Worm (Caenorhabditis elegans): ENCODE measurements around the gene C09E10.3.

C09E10.3 gene

DNA sequence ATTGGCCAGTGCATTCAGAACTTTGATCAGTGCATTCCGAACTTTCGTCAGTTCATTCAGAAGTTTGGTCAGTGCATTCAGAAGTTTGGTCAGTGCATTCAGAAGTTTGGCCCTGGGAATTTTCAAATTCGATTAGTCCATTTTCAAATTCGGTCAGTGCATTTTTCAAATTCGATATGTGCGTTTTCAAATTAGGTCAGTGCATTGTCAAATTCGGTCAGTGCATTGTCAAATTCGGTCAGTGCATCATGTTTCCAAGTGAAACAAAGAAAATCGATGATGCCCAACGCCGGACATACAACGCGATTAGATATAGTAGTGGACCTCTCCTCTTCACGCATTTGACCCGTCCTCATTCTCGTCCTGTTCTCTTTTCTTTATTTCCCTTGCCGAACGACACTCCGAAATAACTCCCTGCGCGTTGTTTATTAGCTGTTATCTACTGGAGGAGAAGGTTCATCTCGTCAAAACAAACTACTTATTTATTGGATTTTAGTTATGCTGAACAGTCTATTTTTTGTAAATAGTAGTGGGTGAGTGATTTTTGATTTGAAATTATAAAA, 36.6 kb downstream of the C09E10.3 start, which contains the start of gene apm-3:
Gene apm-3, plus strand, starts transcription at position 477 of the 563 bp plus-strand sequence.
- TF ChIP-seq pros-1 (tag; optimal IDR thresholded peaks at IDR 0.05) (no peak), ceh-14 (tag; optimal IDR thresholded peaks at IDR 0.05) (no peak), ref-2 (tag; optimal IDR thresholded peaks at IDR 0.05) (peak; percentile 10), nhr-232 (tag; optimal IDR thresholded peaks at IDR 0.05) (no peak), unc-42 (tag; optimal IDR thresholded peaks at IDR 0.05) (peak; percentile 68), ceh-19 (GFP tag; optimal IDR thresholded peaks at IDR 0.05) (no peak), nfya-1 (tag; optimal IDR thresholded peaks at IDR 0.05) (peak; percentile 52), unc-3 (GFP tag; conservative IDR thresholded peaks at IDR 0.05) (no peak), unc-3 (tag; optimal IDR thresholded peaks at IDR 0.05) (no peak), ceh-48 (tag; optimal IDR thresholded peaks at IDR 0.05) (peak; percentile 41), ceh-18 (tag; optimal IDR thresholded peaks at IDR 0.05) (no peak), ceh-30 (tag; optimal IDR thresholded peaks at IDR 0.05) (no peak), tbx-2 (tag; optimal IDR thresholded peaks at IDR 0.05) (peak; percentile 34), elt-2 (tag; optimal IDR thresholded peaks at IDR 0.05) (peak; percentile 40)

DNA sequence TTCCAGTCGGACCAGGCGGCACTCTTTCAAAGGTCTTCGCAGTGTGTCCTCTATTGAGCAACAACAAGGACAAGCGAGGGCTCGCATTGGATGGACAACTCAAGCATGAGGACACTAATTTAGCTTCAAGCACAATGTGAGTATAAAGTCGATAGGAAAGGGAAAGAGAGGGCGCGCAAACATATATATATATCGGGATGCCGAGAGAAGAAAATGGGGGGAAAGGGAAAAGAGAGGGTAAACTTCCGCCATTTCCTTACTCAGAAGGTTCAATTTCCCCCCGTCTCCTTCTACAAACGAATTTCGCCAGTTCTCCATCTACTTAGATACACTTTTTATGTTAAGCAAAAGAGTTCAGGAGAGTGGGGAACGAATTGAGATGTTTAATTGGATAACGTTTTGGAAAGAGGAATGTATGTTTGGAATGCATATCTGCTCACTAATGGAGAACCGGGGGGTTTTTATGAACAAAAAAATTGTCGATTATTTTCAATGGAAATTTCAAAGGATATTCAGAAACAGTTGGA, 38.6 kb downstream of the C09E10.3 start:
- TF ChIP-seq pha-2 (tag; optimal IDR thresholded peaks at IDR 0.05) (no peak), T23F11.4 (GFP tag; optimal IDR thresholded peaks at IDR 0.05) (no peak), eyg-1 (tag; optimal IDR thresholded peaks at IDR 0.05) (no peak), fkh-6 (tag; optimal IDR thresholded peaks at IDR 0.05) (no peak), unc-42 (tag; optimal IDR thresholded peaks at IDR 0.05) (peak; percentile 75), pax-1 (tag; optimal IDR thresholded peaks at IDR 0.05) (no peak), fkh-10 (GFP tag; optimal IDR thresholded peaks at IDR 0.05) (peak; percentile 12), zip-5 (tag; optimal IDR thresholded peaks at IDR 0.05) (no peak), tbx-2 (tag; optimal IDR thresholded peaks at IDR 0.05) (peak; percentile 10), unc-3 (GFP tag; conservative IDR thresholded peaks at IDR 0.05) (no peak), unc-3 (tag; optimal IDR thresholded peaks at IDR 0.05) (no peak), npax-4 (tag; optimal IDR thresholded peaks at IDR 0.05) (no peak), ceh-2 (tag; optimal IDR thresholded peaks at IDR 0.05) (no peak), elt-4 (tag; optimal IDR thresholded peaks at IDR 0.05) (no peak), ceh-31 (tag; optimal IDR thresholded peaks at IDR 0.05) (peak; percentile 70), ceh-24 (tag; optimal IDR thresholded peaks at IDR 0.05) (no peak), ztf-16 (tag; optimal IDR thresholded peaks at IDR 0.05) (no peak), ceh-48 (tag; optimal IDR thresholded peaks at IDR 0.05) (peak; percentile 41), hlh-8 (tag; optimal IDR thresholded peaks at IDR 0.05) (no peak), ttx-3 (tag; optimal IDR thresholded peaks at IDR 0.05) (no peak), pag-3 (tag; optimal IDR thresholded peaks at IDR 0.05; ENCODE audit: borderline replicate concordance) (no peak), hlh-30 (tag; optimal IDR thresholded peaks at IDR 0.05; ENCODE audit: insufficient read depth) (no peak), pqm-1 (tag; optimal IDR thresholded peaks at IDR 0.05) (no peak), nfya-1 (tag; optimal IDR thresholded peaks at IDR 0.05) (peak; percentile 42), nhr-232 (tag; optimal IDR thresholded peaks at IDR 0.05) (no peak), odd-2 (tag; optimal IDR thresholded peaks at IDR 0.05) (no peak), ceh-34 (tag; optimal IDR thresholded peaks at IDR 0.05) (peak; percentile 43)

DNA sequence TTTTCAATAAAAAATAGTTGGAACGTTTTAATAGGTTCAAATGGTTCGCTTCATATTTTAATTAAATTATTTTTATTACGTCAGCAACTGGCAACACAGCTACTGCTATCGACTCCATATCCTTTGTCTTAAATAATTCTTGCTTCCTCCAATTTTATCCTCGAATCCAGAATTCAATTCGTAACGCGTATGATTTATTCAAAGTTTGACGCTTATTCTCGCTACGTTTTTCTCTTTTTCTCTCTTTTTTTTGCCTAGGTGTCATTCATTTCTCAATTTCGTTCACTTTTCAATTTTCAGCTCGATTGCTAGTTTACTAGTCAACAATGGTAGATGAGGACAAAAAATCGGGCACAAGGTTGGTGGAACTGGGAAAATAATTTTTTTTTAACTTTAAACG, 40.7 kb downstream of the C09E10.3 start, which contains the start of gene arr-1:
Gene arr-1, plus strand, starts transcription at position 301 of the 400 bp plus-strand sequence.
- TF ChIP-seq nhr-11 (tag; optimal IDR thresholded peaks at IDR 0.05) = no peak

DNA sequence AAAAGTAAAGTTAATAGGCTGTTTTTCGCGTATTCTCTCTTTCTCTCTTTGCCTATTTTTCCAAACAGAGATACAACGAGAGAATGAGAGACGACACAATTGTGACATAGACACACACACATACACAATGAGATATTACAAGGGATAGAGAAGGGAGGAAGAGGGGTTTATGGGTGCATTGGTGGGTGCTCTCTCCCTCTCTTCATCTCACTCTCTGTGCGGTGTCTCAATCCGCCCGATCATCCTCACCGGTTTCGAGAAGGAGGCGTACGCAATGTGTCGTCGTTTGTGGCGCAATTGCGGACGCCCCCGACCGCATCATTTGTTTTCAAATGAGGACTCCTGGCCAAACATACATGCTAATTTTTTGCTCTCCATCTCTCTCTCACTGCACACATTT, 41.7 kb downstream of the C09E10.3 start:
- TF ChIP-seq ceh-31 (tag; optimal IDR thresholded peaks at IDR 0.05) (peak; percentile 97), F13H6.1 (tag; optimal IDR thresholded peaks at IDR 0.05) (peak; percentile 47), gmeb-2 (tag; optimal IDR thresholded peaks at IDR 0.05) (peak; percentile 1), unc-55 (GFP tag; optimal IDR thresholded peaks at IDR 0.05) (peak; percentile 93), pros-1 (tag; optimal IDR thresholded peaks at IDR 0.05) (peak; percentile 98), ceh-30 (tag; optimal IDR thresholded peaks at IDR 0.05) (peak; percentile 95), odd-2 (tag; optimal IDR thresholded peaks at IDR 0.05) (no peak), lim-6 (tag; optimal IDR thresholded peaks at IDR 0.05) (peak; percentile 53), syd-9 (tag; optimal IDR thresholded peaks at IDR 0.05) (peak; percentile 80), mec-3 (tag; optimal IDR thresholded peaks at IDR 0.05; ENCODE audit: borderline replicate concordance) (no peak), dve-1 (tag; optimal IDR thresholded peaks at IDR 0.05) (peak; percentile 94), che-1 (tag; optimal IDR thresholded peaks at IDR 0.05) (no peak), ahr-1 (tag; optimal IDR thresholded peaks at IDR 0.05) (no peak), hlh-8 (tag; optimal IDR thresholded peaks at IDR 0.05) (peak; percentile 17), ztf-16 (tag; optimal IDR thresholded peaks at IDR 0.05) (peak; percentile 64), unc-3 (GFP tag; conservative IDR thresholded peaks at IDR 0.05) (no peak), unc-3 (tag; optimal IDR thresholded peaks at IDR 0.05) (peak; percentile 72), pax-1 (tag; optimal IDR thresholded peaks at IDR 0.05) (peak; percentile 58), tbx-7 (tag; optimal IDR thresholded peaks at IDR 0.05) (peak; percentile 0), Y22D7AL.16 (tag; optimal IDR thresholded peaks at IDR 0.05) (peak; percentile 7)

All from whole organism, late embryonic.